Fruit fly (Drosophila melanogaster): ENCODE results near the gene Wdr37.

Wdr37 gene

dm6 chr3R:18432905-18433304, 30.4 kb upstream of the Wdr37 start (continued):
- TF ChIP-seq CG18476 (GFP tag; optimal IDR thresholded peaks at IDR 0.05) (no peak), exex (tag; optimal IDR thresholded peaks at IDR 0.05) (peak; percentile 18), gro (GFP tag; optimal IDR thresholded peaks at IDR 0.05) (peak; percentile 27), jing (GFP tag; optimal IDR thresholded peaks at IDR 0.05) (no peak), CG9876 (GFP tag; optimal IDR thresholded peaks at IDR 0.05) (no peak), CG4617 (GFP tag; optimal IDR thresholded peaks at IDR 0.05; ENCODE audit: borderline replicate concordance) (no peak), CG15514 (GFP tag; optimal IDR thresholded peaks at IDR 0.05) (peak; percentile 8)

- TF ChIP-seq HLHmδ (GFP tag; optimal IDR thresholded peaks at IDR 0.05) (no peak), CG11560 (tag; IDR thresholded peaks at IDR 0.05) (no peak), CG17829 (tag; optimal IDR thresholded peaks at IDR 0.05) (no peak), Gug (GFP tag; IDR thresholded peaks at IDR 0.05) (no peak), CG10959 (GFP tag; IDR thresholded peaks at IDR 0.05) (no peak), dmrt99B (tag; optimal IDR thresholded peaks at IDR 0.05) (no peak), CG4617 (GFP tag; optimal IDR thresholded peaks at IDR 0.05; ENCODE audit: borderline replicate concordance) (no peak), CG3407 (GFP tag; optimal IDR thresholded peaks at IDR 0.05) (no peak), vnd (GFP tag; IDR thresholded peaks at IDR 0.05; ENCODE audit: partially characterized antibody) (no peak), CG13424 (tag; optimal IDR thresholded peaks at IDR 0.05) (no peak), gce (GFP tag; IDR thresholded peaks at IDR 0.05) (no peak), Mrtf (GFP tag; IDR thresholded peaks at IDR 0.05) (no peak), Xrp1 (GFP tag; IDR thresholded peaks at IDR 0.05) (no peak), CG9437 (GFP tag; optimal IDR thresholded peaks at IDR 0.05) (no peak), Dip2 (GFP tag; IDR thresholded peaks at IDR 0.05) (no peak), eve (GFP tag; optimal IDR thresholded peaks at IDR 0.05) (no peak), tup (GFP tag; optimal IDR thresholded peaks at IDR 0.05) (no peak), CG17361 (GFP tag; IDR thresholded peaks at IDR 0.05) (no peak), en (GFP tag; optimal IDR thresholded peaks at IDR 0.05) (no peak), ATbp (GFP tag; optimal IDR thresholded peaks at IDR 0.05) (no peak)
These were observed 20.8 kb upstream of the Wdr37 start for dm6 chr3R:18423352-18423751.

DNA sequence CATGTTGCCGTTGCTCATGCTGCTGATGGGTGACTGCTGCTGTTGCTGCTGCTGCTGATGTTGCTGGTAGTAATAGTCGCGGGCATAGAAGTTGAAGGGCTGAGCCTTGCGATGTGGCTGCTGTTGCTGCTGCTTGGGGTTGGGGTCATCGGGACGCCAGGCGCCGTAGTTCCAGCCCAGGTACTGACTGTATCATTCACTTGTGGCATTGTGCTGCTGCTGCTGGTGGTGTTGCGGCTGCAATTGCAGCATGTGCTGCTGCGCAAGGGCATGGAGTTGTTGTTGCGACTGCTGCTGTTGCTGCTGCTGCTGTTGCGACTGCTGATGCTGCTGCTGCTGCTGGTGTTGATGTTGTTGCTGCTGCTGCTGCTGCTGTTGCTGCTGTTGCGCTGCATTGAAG, 19.9 kb upstream of the Wdr37 start:
- TF ChIP-seq tx (GFP tag; optimal IDR thresholded peaks at IDR 0.05): no peak
- TF ChIP-seq Vsx1 (GFP tag; optimal IDR thresholded peaks at IDR 0.05): no peak
- peak; percentile 16 for TF ChIP-seq Ets65A (GFP tag)
- TF ChIP-seq odd (GFP tag; optimal IDR thresholded peaks at IDR 0.05): no peak
- TF ChIP-seq pzg (GFP tag; optimal IDR thresholded peaks at IDR 0.05): no peak
- no peak for TF ChIP-seq chinmo (GFP tag; IDR thresholded peaks at IDR 0.05; ENCODE audit: partially characterized antibody)
- peak; percentile 70 for TF ChIP-seq CG8478 (optimal IDR thresholded peaks at IDR 0.05)
- no peak for TF ChIP-seq Chrac-16 (GFP tag; optimal IDR thresholded peaks at IDR 0.05)
- TF ChIP-seq CG2199 (GFP tag; IDR thresholded peaks at IDR 0.05): no peak
- no peak for TF ChIP-seq CG10431 (GFP tag; optimal IDR thresholded peaks at IDR 0.05)
- TF ChIP-seq fd64A (GFP tag; optimal IDR thresholded peaks at IDR 0.05): no peak
- no peak for TF ChIP-seq scrt (GFP tag; optimal IDR thresholded peaks at IDR 0.05)
- no peak for TF ChIP-seq CG7839 (tag; optimal IDR thresholded peaks at IDR 0.05)
- peak in 1 of 2 experiments; percentile 24 for TF ChIP-seq Dfd (GFP tag; optimal IDR thresholded peaks at IDR 0.05)
- peak; percentile 71 for TF ChIP-seq CG11504 (tag; optimal IDR thresholded peaks at IDR 0.05)
- TF ChIP-seq NC2β (GFP tag; optimal IDR thresholded peaks at IDR 0.05): no peak
- no peak for TF ChIP-seq rib (GFP tag; IDR thresholded peaks at IDR 0.05)
